Worm (Caenorhabditis elegans): Measurements from ENCODE around the gene C46E10.3.
"Not testable (repeated sequence)": the region's sequence is repeated elsewhere in the genome, so short reads cannot be mapped to it uniquely, and the experiment has no call there.

Gene C46E10.3

ce11 chrII:3757499-3757898, 36.4 kb downstream of the C46E10.3 start, which contains the start of gene srx-111:
TSS of gene srx-111 (plus strand) at chrII:3757799.
- TF ChIP-seq hlh-1 (tag; optimal IDR thresholded peaks at IDR 0.05) (no peak), ceh-43 (GFP tag; optimal IDR thresholded peaks at IDR 0.05) (no peak), elt-3 (tag; optimal IDR thresholded peaks at IDR 0.05) (no peak), ces-1 (GFP tag; optimal IDR thresholded peaks at IDR 0.05) (no peak), tbx-8 (GFP tag; optimal IDR thresholded peaks at IDR 0.05) (no peak), snpc-4 (tag; optimal IDR thresholded peaks at IDR 0.05) (no peak), unc-120 (tag; optimal IDR thresholded peaks at IDR 0.05; ENCODE audit: poor library complexity, severe bottlenecking) (no peak), mep-1 (tag; optimal IDR thresholded peaks at IDR 0.05) (no peak), nhr-12 (tag; optimal IDR thresholded peaks at IDR 0.05) (no peak)

ce11 chrII:3759010-3759409, 37.9 kb downstream of the C46E10.3 start, which contains the start of gene T24E12.12:
TSS of gene T24E12.12 (plus strand) at chrII:3759290.
- TF ChIP-seq nhr-28 (tag; optimal IDR thresholded peaks at IDR 0.05) (no peak), unc-120 (tag; optimal IDR thresholded peaks at IDR 0.05; ENCODE audit: poor library complexity, severe bottlenecking) (no peak), sem-2 (GFP tag; optimal IDR thresholded peaks at IDR 0.05) (no peak), nhr-2 (tag; optimal IDR thresholded peaks at IDR 0.05) (no peak), mab-5 (tag; optimal IDR thresholded peaks at IDR 0.05) (no peak), zip-8 (tag; optimal IDR thresholded peaks at IDR 0.05) (no peak), elt-3 (tag; optimal IDR thresholded peaks at IDR 0.05) (no peak), M03D4.4 (tag; optimal IDR thresholded peaks at IDR 0.05) (no peak)

ce11 chrII:3761599-3761998, 40.5 kb downstream of the C46E10.3 start, which contains the start of gene T24E12.6:
TSS of gene T24E12.6 (minus strand) at chrII:3761699.
- TF ChIP-seq sptf-1 (tag; optimal IDR thresholded peaks at IDR 0.05); ztf-11 (tag; optimal IDR thresholded peaks at IDR 0.05); unc-62 (GFP tag; optimal IDR thresholded peaks at IDR 0.05): not testable (repeated sequence)

ce11 chrII:3764486-3764885, 43.4 kb downstream of the C46E10.3 start, which contains the start of gene srx-112:
TSS of gene srx-112 (minus strand) at chrII:3764586.
- TF ChIP-seq nhr-237 (tag; optimal IDR thresholded peaks at IDR 0.05) (no peak), lin-32 (GFP tag; optimal IDR thresholded peaks at IDR 0.05) (no peak), mls-2 (tag; optimal IDR thresholded peaks at IDR 0.05) (no peak), tbx-8 (GFP tag; optimal IDR thresholded peaks at IDR 0.05) (no peak), drap-1 (GFP tag; optimal IDR thresholded peaks at IDR 0.05) (no peak), unc-39 (tag; optimal IDR thresholded peaks at IDR 0.05) (no peak), ceh-83 (GFP tag; optimal IDR thresholded peaks at IDR 0.05) (no peak), lsy-2 (tag; optimal IDR thresholded peaks at IDR 0.05) (no peak), bed-3 (GFP tag; optimal IDR thresholded peaks at IDR 0.05) (no peak), nhr-12 (tag; optimal IDR thresholded peaks at IDR 0.05) (no peak), pha-4 (tag; optimal IDR thresholded peaks at IDR 0.05) (no peak), cnd-1 (tag; optimal IDR thresholded peaks at IDR 0.05) (no peak), snpc-4 (tag; optimal IDR thresholded peaks at IDR 0.05) (no peak), hlh-1 (tag; optimal IDR thresholded peaks at IDR 0.05) (no peak), sem-2 (GFP tag; optimal IDR thresholded peaks at IDR 0.05) (no peak), nhr-2 (tag; optimal IDR thresholded peaks at IDR 0.05) (no peak)

ce11 chrII:3771640-3772039, 50.5 kb downstream of the C46E10.3 start:
- no peak for TF ChIP-seq ceh-39 (tag; optimal IDR thresholded peaks at IDR 0.05)
- TF ChIP-seq nhr-237 (tag; optimal IDR thresholded peaks at IDR 0.05), result no peak
- no peak for TF ChIP-seq mls-2 (tag; optimal IDR thresholded peaks at IDR 0.05)
- no peak for TF ChIP-seq bed-3 (GFP tag; optimal IDR thresholded peaks at IDR 0.05)
- no peak for TF ChIP-seq mab-5 (tag; optimal IDR thresholded peaks at IDR 0.05)
- TF ChIP-seq ham-2 (GFP tag; optimal IDR thresholded peaks at IDR 0.05), result no peak
- no peak for TF ChIP-seq ces-1 (GFP tag; optimal IDR thresholded peaks at IDR 0.05)
- no peak for TF ChIP-seq lin-13 (tag; optimal IDR thresholded peaks at IDR 0.05)
- no peak for TF ChIP-seq cnd-1 (tag; optimal IDR thresholded peaks at IDR 0.05)
- no peak for TF ChIP-seq nhr-2 (tag; optimal IDR thresholded peaks at IDR 0.05)
- TF ChIP-seq nhr-76 (tag; optimal IDR thresholded peaks at IDR 0.05), result no peak
- no peak for TF ChIP-seq unc-120 (tag; optimal IDR thresholded peaks at IDR 0.05; ENCODE audit: poor library complexity, severe bottlenecking)
- no peak for TF ChIP-seq ztf-11 (tag; optimal IDR thresholded peaks at IDR 0.05)
